Worm (Caenorhabditis elegans) whole organism, L2 larva: ENCODE results near the gene atf-4.
A peak's percentile ranks its signal among the peaks of the same experiment; 100 is the strongest.

Experiments
- R02D3.7 ChIP-seq: fragments of 150-350 bp; optimal IDR thresholded peaks from 2 replicates; lab custom pipeline; 2014; ENCODE audit warnings: missing biosample characterization, missing genetic modification characterization
- alr-1 ChIP-seq: fragments of 150-350 bp; optimal IDR thresholded peaks from 2 replicates; lab custom pipeline; 2014; ENCODE audit warnings: missing biosample characterization, missing genetic modification characterization
- ama-1 ChIP-seq: fragments of 150-350 bp; optimal IDR thresholded peaks from 2 replicates; lab custom pipeline; 2018; ENCODE audit warnings: inconsistent platforms
- fos-1 ChIP-seq: fragments of 150-350 bp; optimal IDR thresholded peaks from 2 replicates; lab custom pipeline; 2014; ENCODE audit warnings: missing biosample characterization, missing genetic modification characterization
- lsy-2 ChIP-seq, 2 experiments: fragments of 150-350 bp in 1 of 2; sonication (generic microtip) in 1 of 2; optimal IDR thresholded peaks; 2 replicates each; lab custom pipeline; 2014 to 2017; ENCODE audit warnings: missing biosample characterization in 2 of 2, missing genetic modification characterization in 2 of 2
- nhr-129 ChIP-seq: fragments of 150-350 bp; optimal IDR thresholded peaks from 2 replicates; lab custom pipeline; 2014; ENCODE audit warnings: missing biosample characterization, missing genetic modification characterization
- nhr-25 ChIP-seq: fragments of 150-350 bp; sonication (generic microtip); optimal IDR thresholded peaks from 3 replicates; lab custom pipeline; 2014; ENCODE audit warnings: missing biosample characterization, missing genetic modification characterization
- nhr-77 ChIP-seq: fragments of 150-350 bp; optimal IDR thresholded peaks from 2 replicates; lab custom pipeline; 2014; ENCODE audit warnings: missing biosample characterization, missing genetic modification characterization
- snpc-4 ChIP-seq: fragments of 150-350 bp; optimal IDR thresholded peaks from 2 replicates; lab custom pipeline; 2014; ENCODE audit warnings: missing biosample characterization, missing genetic modification characterization
- unc-55 ChIP-seq: fragments of 150-350 bp; sonication (generic microtip); optimal IDR thresholded peaks from 3 replicates; lab custom pipeline; 2014; ENCODE audit warnings: missing biosample characterization, missing genetic modification reagents, missing genetic modification characterization
- zag-1 ChIP-seq: fragments of 150-350 bp; optimal IDR thresholded peaks from 2 replicates; lab custom pipeline; 2014; ENCODE audit warnings: missing biosample characterization, missing genetic modification characterization
- ztf-4 ChIP-seq: fragments of 150-350 bp; optimal IDR thresholded peaks from 2 replicates; lab custom pipeline; 2014; ENCODE audit warnings: missing biosample characterization, missing genetic modification characterization

DNA sequence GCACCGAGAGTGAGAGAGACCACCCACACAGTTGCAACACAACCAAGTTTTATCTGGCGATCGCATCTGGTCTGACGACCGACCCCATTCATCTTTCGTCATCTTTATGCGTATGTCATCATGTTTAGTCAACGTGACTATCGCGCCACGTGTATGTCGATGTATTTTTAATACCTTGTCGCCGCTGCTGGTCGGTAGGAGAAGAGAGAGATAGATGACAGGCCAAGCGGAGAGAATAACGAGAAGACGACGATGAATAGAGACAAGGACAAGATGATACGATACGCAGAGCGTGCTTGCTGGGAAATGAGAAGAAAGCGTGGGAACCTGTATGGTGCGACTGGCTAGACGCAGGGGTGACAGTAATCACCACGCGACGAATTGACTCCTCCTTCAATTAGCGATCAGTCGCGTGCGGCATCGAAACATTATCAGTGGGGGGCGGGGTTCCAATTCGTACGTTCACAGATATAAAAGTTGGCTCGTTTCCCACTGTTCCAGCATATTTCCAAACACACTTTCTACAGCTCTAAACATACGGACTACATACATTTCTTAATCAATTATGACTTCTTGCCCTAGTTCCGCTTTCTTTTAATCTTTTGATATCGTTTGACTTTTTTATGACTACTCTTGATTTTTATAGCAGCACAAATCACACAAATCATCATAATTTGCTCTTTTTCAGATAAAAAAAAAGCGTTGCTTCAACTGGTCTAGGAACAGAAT, 20.1 kb downstream of the atf-4 start, which contains the start of gene tatn-1:
- TF ChIP-seq ama-1, result no peak
- TF ChIP-seq alr-1 (tag; lab: Kevin White, UChicago), result no peak
- TF ChIP-seq ztf-4 (tag; lab: Kevin White, UChicago), result no peak
- peak; percentile 96 for TF ChIP-seq nhr-129
- peak in 1 of 2 experiments; percentile 64 for TF ChIP-seq lsy-2 (tag; optimal IDR thresholded peaks at IDR 0.05; lab: Kevin White, UChicago)
- TF ChIP-seq zag-1 (tag; lab: Kevin White, UChicago), result no peak
- no peak for TF ChIP-seq unc-55 (GFP tag; lab: Kevin White, UChicago)
- TF ChIP-seq R02D3.7 (tag; lab: Kevin White, UChicago), result no peak
- peak; percentile 29 for TF ChIP-seq nhr-77 (tag; lab: Kevin White, UChicago)
- TF ChIP-seq fos-1, result peak; percentile 68
- TF ChIP-seq snpc-4, result no peak
- peak; percentile 98 for TF ChIP-seq nhr-25
